Fruit fly (Drosophila melanogaster): ENCODE measurements around the gene psd.

Gene psd

dm6 chr2L:5979957-5980861 is 15.5 kb upstream of the psd start (continued):
- TF ChIP-seq Spps (tag; optimal IDR thresholded peaks at IDR 0.05): peak; percentile 24
- TF ChIP-seq pros (GFP tag; optimal IDR thresholded peaks at IDR 0.05): peak; percentile 91
- peak; percentile 5 for TF ChIP-seq gsb-n (tag; optimal IDR thresholded peaks at IDR 0.05)
- no peak for TF ChIP-seq CG1529 (GFP tag; optimal IDR thresholded peaks at IDR 0.05)
- no peak for TF ChIP-seq CG31441 (GFP tag; IDR thresholded peaks at IDR 0.05)
- TF ChIP-seq CG12299 (tag; optimal IDR thresholded peaks at IDR 0.05): peak; percentile 64
- no peak for TF ChIP-seq Xbp1 (GFP tag; optimal IDR thresholded peaks at IDR 0.05)
- no peak for TF ChIP-seq CG14667 (GFP tag; IDR thresholded peaks at IDR 0.05)
- no peak for TF ChIP-seq CG5245 (GFP tag; optimal IDR thresholded peaks at IDR 0.05)
- no peak for TF ChIP-seq Doc2 (GFP tag; IDR thresholded peaks at IDR 0.05)
- TF ChIP-seq amos (GFP tag; IDR thresholded peaks at IDR 0.05; ENCODE audit: partially characterized antibody): no peak
- no peak for TF ChIP-seq CG8290 (GFP tag; optimal IDR thresholded peaks at IDR 0.05)
- TF ChIP-seq CG8290 (tag; optimal IDR thresholded peaks at IDR 0.05): peak in 1 of 2 experiments; percentile 70
- TF ChIP-seq eyg (GFP tag; optimal IDR thresholded peaks at IDR 0.05): no peak
- TF ChIP-seq CG11695 (GFP tag; IDR thresholded peaks at IDR 0.05): no peak
- no peak for TF ChIP-seq CG3726 (GFP tag; IDR thresholded peaks at IDR 0.05)
- no peak for TF ChIP-seq mld (GFP tag; IDR thresholded peaks at IDR 0.05; ENCODE audit: partially characterized antibody)
- TF ChIP-seq CG31365 (tag; optimal IDR thresholded peaks at IDR 0.05): peak; percentile 39
- no peak for TF ChIP-seq CG13775 (GFP tag; optimal IDR thresholded peaks at IDR 0.05)
- no peak for TF ChIP-seq CG32767 (GFP tag; IDR thresholded peaks at IDR 0.05)
- TF ChIP-seq jumu (GFP tag; optimal IDR thresholded peaks at IDR 0.05): peak; percentile 12
- TF ChIP-seq CG3163 (GFP tag; optimal IDR thresholded peaks at IDR 0.05): peak; percentile 56
- TF ChIP-seq Hand (GFP tag; optimal IDR thresholded peaks at IDR 0.05): peak; percentile 64
- peak; percentile 51 for TF ChIP-seq Deaf1 (tag; optimal IDR thresholded peaks at IDR 0.05)
- TF ChIP-seq kah (GFP tag; optimal IDR thresholded peaks at IDR 0.05): peak; percentile 9
- peak; percentile 73 for TF ChIP-seq BtbVII (GFP tag; optimal IDR thresholded peaks at IDR 0.05)
- TF ChIP-seq HmgD (GFP tag; optimal IDR thresholded peaks at IDR 0.05): no peak
- TF ChIP-seq CG4328 (GFP tag; optimal IDR thresholded peaks at IDR 0.05): peak; percentile 0
- TF ChIP-seq fu2 (GFP tag; optimal IDR thresholded peaks at IDR 0.05): no peak
- peak; percentile 5 for TF ChIP-seq CG17829 (tag; optimal IDR thresholded peaks at IDR 0.05)
- TF ChIP-seq fd64A (GFP tag; optimal IDR thresholded peaks at IDR 0.05): no peak
- peak; percentile 4 for TF ChIP-seq grn (GFP tag; optimal IDR thresholded peaks at IDR 0.05)
- TF ChIP-seq bsh (GFP tag; optimal IDR thresholded peaks at IDR 0.05): peak; percentile 16 to 27
- TF ChIP-seq CG6765 (GFP tag; optimal IDR thresholded peaks at IDR 0.05): peak; percentile 80
- no peak for TF ChIP-seq CG1647 (GFP tag; optimal IDR thresholded peaks at IDR 0.05)
- peak; percentile 53 for TF ChIP-seq CG13296 (GFP tag; optimal IDR thresholded peaks at IDR 0.05)
- TF ChIP-seq Aef1 (GFP tag; IDR thresholded peaks at IDR 0.05): no peak
- peak; percentile 34 for TF ChIP-seq CG3281 (GFP tag; optimal IDR thresholded peaks at IDR 0.05)
- no peak for TF ChIP-seq dmrt11E (tag; optimal IDR thresholded peaks at IDR 0.05)
- TF ChIP-seq jing (GFP tag; optimal IDR thresholded peaks at IDR 0.05): no peak
- no peak for TF ChIP-seq CG10321 (GFP tag; IDR thresholded peaks at IDR 0.05)
- TF ChIP-seq Dad (GFP tag; optimal IDR thresholded peaks at IDR 0.05): peak; percentile 21
- TF ChIP-seq CG33557 (GFP tag; optimal IDR thresholded peaks at IDR 0.05): peak; percentile 32
- peak; percentile 32 for TF ChIP-seq nerfin-1 (tag; optimal IDR thresholded peaks at IDR 0.05)
- TF ChIP-seq NFAT (GFP tag; IDR thresholded peaks at IDR 0.05): no peak
- peak; percentile 19 for TF ChIP-seq caup (GFP tag; optimal IDR thresholded peaks at IDR 0.05; ENCODE audit: severe bottlenecking)
- peak; percentile 11 for TF ChIP-seq CG4707 (GFP tag; optimal IDR thresholded peaks at IDR 0.05)
- peak in 1 of 2 experiments; percentile 7 for TF ChIP-seq Hr51 (GFP tag; optimal IDR thresholded peaks at IDR 0.05)
- no peak for TF ChIP-seq stc (GFP tag; IDR thresholded peaks at IDR 0.05)

Data from whole organism, embryonic.